Fruit fly (Drosophila melanogaster) whole organism, embryonic: ENCODE results near the gene hfp.

Experiments used
- Atf-2 ChIP-seq: fragments of 200-800 bp; sonication (Bioruptor generic); optimal IDR thresholded peaks from 2 replicates; lab custom pipeline; 2016; ENCODE audit warnings: missing biosample characterization, missing genetic modification characterization
- CG1024 ChIP-seq: fragments of 200-800 bp; sonication (Bioruptor generic); IDR thresholded peaks from 2 replicates; pipeline ENCODE4 v1.3.6; 2022; ENCODE audit warnings: missing biosample characterization, missing genetic modification characterization
- CG10565 ChIP-seq: fragments of 200-800 bp; sonication (Bioruptor generic); optimal IDR thresholded peaks from 3 replicates; lab custom pipeline; 2016; ENCODE audit warnings: missing biosample characterization, mild to moderate bottlenecking, missing genetic modification characterization
- CG11398 ChIP-seq: fragments of 200-800 bp; sonication (Bioruptor generic); optimal IDR thresholded peaks from 2 replicates; lab custom pipeline; 2016; ENCODE audit warnings: missing biosample characterization, missing genetic modification characterization
- CG11560 ChIP-seq: fragments of 200-800 bp; sonication (Bioruptor generic); IDR thresholded peaks from 3 replicates; pipeline ENCODE4 v1.3.6; 2022; ENCODE audit warnings: missing biosample characterization, missing genetic modification characterization
- CG12104 ChIP-seq: fragments of 200-800 bp; sonication (Bioruptor generic); optimal IDR thresholded peaks from 3 replicates; lab custom pipeline; 2016; ENCODE audit warnings: missing biosample characterization, missing genetic modification characterization
- CG12942 ChIP-seq: fragments of 200-800 bp; sonication (Bioruptor generic); optimal IDR thresholded peaks from 3 replicates; lab custom pipeline; 2016; ENCODE audit warnings: missing biosample characterization, missing genetic modification characterization
- CG13424 ChIP-seq: fragments of 200-800 bp; sonication (Bioruptor generic); optimal IDR thresholded peaks from 2 replicates; lab custom pipeline; 2019; ENCODE audit warnings: missing biosample characterization, mild to moderate bottlenecking, missing genetic modification characterization, moderate library complexity
- CG14860 ChIP-seq: fragments of 200-800 bp; sonication (Bioruptor generic); IDR thresholded peaks from 3 replicates; pipeline ENCODE4 v1.3.6; 2022; ENCODE audit warnings: missing biosample characterization, missing genetic modification characterization; ENCODE audit not compliant: partially characterized antibody
- CG1529 ChIP-seq: fragments of 200-800 bp; sonication (Bioruptor generic); optimal IDR thresholded peaks from 3 replicates; lab custom pipeline; 2018; ENCODE audit warnings: missing biosample characterization, missing genetic modification characterization
- CG18011 ChIP-seq: fragments of 200-800 bp; sonication (Bioruptor generic); optimal IDR thresholded peaks from 2 replicates; lab custom pipeline; 2017; ENCODE audit warnings: missing biosample characterization, missing genetic modification characterization, mild to moderate bottlenecking, moderate library complexity, missing genotype
- CG2199 ChIP-seq: fragments of 200-800 bp; sonication (Bioruptor generic); IDR thresholded peaks from 3 replicates; pipeline ENCODE4 v1.3.6; 2022; ENCODE audit warnings: missing biosample characterization, missing genetic modification characterization
- CG2678 ChIP-seq: fragments of 200-800 bp; sonication (Bioruptor generic); optimal IDR thresholded peaks from 3 replicates; lab custom pipeline; 2019; ENCODE audit warnings: missing biosample characterization, mild to moderate bottlenecking, missing genetic modification characterization, moderate library complexity
- CG3847 ChIP-seq: fragments of 200-800 bp; sonication (Bioruptor generic); IDR thresholded peaks from 2 replicates; pipeline ENCODE4 v1.3.6; 2022; ENCODE audit warnings: missing biosample characterization, missing genetic modification characterization
- CG5953 ChIP-seq: fragments of 200-800 bp; sonication (Bioruptor generic); IDR thresholded peaks from 2 replicates; pipeline ENCODE4 v1.3.6; 2022; ENCODE audit warnings: missing biosample characterization, missing genetic modification characterization
- CG6254 ChIP-seq: fragments of 200-800 bp; sonication (Bioruptor generic); optimal IDR thresholded peaks from 3 replicates; lab custom pipeline; 2017; ENCODE audit warnings: mild to moderate bottlenecking, missing biosample characterization, missing genetic modification reagents, missing genetic modification characterization
- CG6813 ChIP-seq: fragments of 200-800 bp; sonication (Bioruptor generic); optimal IDR thresholded peaks from 2 replicates; lab custom pipeline; 2017; ENCODE audit warnings: missing biosample characterization, missing genetic modification characterization, mild to moderate bottlenecking, moderate library complexity, missing genetic modification reagents
- CG7963 ChIP-seq: fragments of 200-800 bp; sonication (Bioruptor generic); IDR thresholded peaks from 3 replicates; pipeline ENCODE4 v1.3.6; 2022; ENCODE audit warnings: missing biosample characterization, missing genetic modification characterization; ENCODE audit not compliant: partially characterized antibody
- CG7987 ChIP-seq: fragments of 200-800 bp; sonication (Bioruptor generic); optimal IDR thresholded peaks from 2 replicates; lab custom pipeline; 2018; ENCODE audit warnings: missing biosample characterization, mild to moderate bottlenecking, missing genetic modification characterization, moderate library complexity
- CG8388 ChIP-seq: fragments of 200-800 bp; sonication (Bioruptor generic); optimal IDR thresholded peaks from 2 replicates; lab custom pipeline; 2019; ENCODE audit warnings: missing biosample characterization, mild to moderate bottlenecking, missing genetic modification characterization, moderate library complexity
- CG9215 ChIP-seq: fragments of 200-800 bp; sonication (Bioruptor generic); IDR thresholded peaks from 2 replicates; pipeline ENCODE4 v1.3.6; 2022; ENCODE audit warnings: missing biosample characterization, missing genetic modification characterization
- CG9797 ChIP-seq: fragments of 200-800 bp; sonication (Bioruptor generic); optimal IDR thresholded peaks from 3 replicates; lab custom pipeline; 2018; ENCODE audit warnings: missing biosample characterization, mild to moderate bottlenecking, missing genetic modification characterization
- CG9876 ChIP-seq: fragments of 200-800 bp; sonication (Bioruptor generic); optimal IDR thresholded peaks from 2 replicates; lab custom pipeline; 2016; ENCODE audit warnings: missing biosample characterization, missing genetic modification characterization
- Chrac-16 ChIP-seq: fragments of 200-800 bp; sonication (Bioruptor generic); optimal IDR thresholded peaks from 3 replicates; lab custom pipeline; 2016; ENCODE audit warnings: missing biosample characterization, missing genetic modification characterization
- CkIIα-i1 ChIP-seq: fragments of 200-800 bp; sonication (Bioruptor generic); IDR thresholded peaks from 2 replicates; pipeline ENCODE4 v1.3.6; 2022; ENCODE audit warnings: missing biosample characterization, missing genetic modification characterization
- GATAe ChIP-seq: fragments of 200-800 bp; sonication (Bioruptor generic); conservative IDR thresholded peaks from 2 replicates; pipeline ENCODE4 v1.3.6; 2022; ENCODE audit warnings: missing biosample characterization, missing genetic modification characterization
- Hsf ChIP-seq: fragments of 200-800 bp; sonication (Bioruptor generic); optimal IDR thresholded peaks from 3 replicates; lab custom pipeline; 2016; ENCODE audit warnings: missing biosample characterization, missing genetic modification characterization
- MTF-1 ChIP-seq: fragments of 200-800 bp; sonication (Bioruptor generic); optimal IDR thresholded peaks from 2 replicates; lab custom pipeline; 2018; ENCODE audit warnings: missing biosample characterization, mild to moderate bottlenecking, missing genetic modification characterization, borderline replicate concordance
- Mad ChIP-seq: fragments of 200-800 bp; sonication (Bioruptor generic); optimal IDR thresholded peaks from 2 replicates; lab custom pipeline; 2016; ENCODE audit warnings: missing biosample characterization, missing genetic modification characterization
- Myb ChIP-seq: fragments of 200-800 bp; sonication (Bioruptor generic); optimal IDR thresholded peaks from 2 replicates; lab custom pipeline; 2016; ENCODE audit warnings: missing biosample characterization, missing genetic modification characterization
- NFAT ChIP-seq: fragments of 200-800 bp; sonication (Bioruptor generic); IDR thresholded peaks from 2 replicates; pipeline ENCODE4 v1.3.6; 2022; ENCODE audit warnings: missing biosample characterization, missing genetic modification characterization
- NfI ChIP-seq: fragments of 200-800 bp; sonication (Bioruptor generic); optimal IDR thresholded peaks from 3 replicates; lab custom pipeline; 2018; ENCODE audit warnings: missing biosample characterization, mild to moderate bottlenecking, missing genetic modification characterization, moderate library complexity
- Oli ChIP-seq: fragments of 200-800 bp; sonication (Bioruptor generic); optimal IDR thresholded peaks from 2 replicates; lab custom pipeline; 2018; ENCODE audit warnings: missing biosample characterization, mild to moderate bottlenecking, missing genetic modification characterization, moderate library complexity
- Sry-β ChIP-seq: fragments of 200-800 bp; sonication (Bioruptor generic); optimal IDR thresholded peaks from 2 replicates; lab custom pipeline; 2018; ENCODE audit warnings: missing biosample characterization, mild to moderate bottlenecking, missing genetic modification characterization, moderate library complexity
- Trl ChIP-seq, 3 experiments: fragments of >200 bp in 2 of 3; fragments of 200-800 bp in 1 of 3; sonication (Bioruptor generic) in 1 of 3; optimal IDR thresholded peaks; 2 replicates in 1 of 3; 3 replicates in 2 of 3; lab custom pipeline; 2016 to 2017; ENCODE audit warnings: missing biosample characterization in 1 of 3, missing genetic modification characterization in 1 of 3
- ara ChIP-seq: fragments of 200-800 bp; sonication (Bioruptor generic); IDR thresholded peaks from 2 replicates; pipeline ENCODE4 v1.3.6; 2022; ENCODE audit warnings: missing biosample characterization, missing genetic modification characterization
- fd102C ChIP-seq: fragments of 200-800 bp; sonication (Bioruptor generic); optimal IDR thresholded peaks from 2 replicates; lab custom pipeline; 2018; ENCODE audit warnings: missing biosample characterization, mild to moderate bottlenecking, missing genetic modification characterization, moderate library complexity
- gce ChIP-seq: fragments of 200-800 bp; sonication (Bioruptor generic); IDR thresholded peaks from 3 replicates; pipeline ENCODE4 v1.3.6; 2022; ENCODE audit warnings: missing biosample characterization, missing genetic modification characterization
- gt ChIP-seq: fragments of 200-800 bp; sonication (Bioruptor generic); IDR thresholded peaks from 2 replicates; pipeline ENCODE4 v1.3.6; 2022; ENCODE audit warnings: missing biosample characterization, missing genetic modification characterization
- kay ChIP-seq: fragments of 200-800 bp; sonication (Bioruptor generic); optimal IDR thresholded peaks from 2 replicates; lab custom pipeline; 2016; ENCODE audit warnings: missing biosample characterization, missing genetic modification characterization
- lbe ChIP-seq: fragments of 200-800 bp; sonication (Bioruptor generic); optimal IDR thresholded peaks from 2 replicates; lab custom pipeline; 2016; ENCODE audit warnings: missing biosample characterization, mild to moderate bottlenecking, missing genetic modification characterization
- lilli ChIP-seq: fragments of 200-800 bp; sonication (Bioruptor generic); optimal IDR thresholded peaks from 3 replicates; lab custom pipeline; 2016; ENCODE audit warnings: missing biosample characterization, missing genetic modification characterization
- lov ChIP-seq, 2 experiments: fragments of 200-800 bp in 1 of 2; fragments of >200 bp in 1 of 2; sonication (Bioruptor generic) in 1 of 2; IDR thresholded peaks in 1 of 2; optimal IDR thresholded peaks in 1 of 2; 2 replicates in 1 of 2; 3 replicates in 1 of 2; pipeline versions ENCODE4 v1.3.6 to Lab custom; 2017 to 2022; ENCODE audit warnings: missing biosample characterization in 1 of 2, missing genetic modification characterization in 1 of 2
- row ChIP-seq: fragments of 200-800 bp; sonication (Bioruptor generic); IDR thresholded peaks from 3 replicates; pipeline ENCODE4 v1.3.6; 2022; ENCODE audit warnings: missing biosample characterization, missing genetic modification characterization
- stc ChIP-seq: fragments of 200-800 bp; sonication (Bioruptor generic); IDR thresholded peaks from 2 replicates; pipeline ENCODE4 v1.3.6; 2022; ENCODE audit warnings: missing biosample characterization, missing genetic modification characterization
- tap ChIP-seq: fragments of 200-800 bp; optimal IDR thresholded peaks from 3 replicates; lab custom pipeline; 2019; ENCODE audit warnings: missing biosample characterization, mild to moderate bottlenecking, missing genetic modification characterization, moderate library complexity
- tin ChIP-seq: fragments of 200-800 bp; sonication (Bioruptor generic); optimal IDR thresholded peaks from 3 replicates; lab custom pipeline; 2016; ENCODE audit warnings: missing biosample characterization, missing genetic modification characterization
- yki ChIP-seq: fragments of >200 bp; optimal IDR thresholded peaks from 3 replicates; lab custom pipeline; 2018

hfp gene

dm6 chr3L:1515820-1516540 lies 13.6 kb upstream of the hfp start (continued):
- TF ChIP-seq lov (optimal IDR thresholded peaks at IDR 0.05; lab: Kevin White, UChicago) = no peak
- TF ChIP-seq lov (GFP tag; IDR thresholded peaks at IDR 0.05; lab: Robert Waterston, UW) = no peak
- TF ChIP-seq CG8388 (GFP tag; lab: Kevin White, UChicago) = peak; percentile 79
- no peak for TF ChIP-seq gt (GFP tag; lab: Robert Waterston, UW)
- no peak for TF ChIP-seq kay (GFP tag; lab: Kevin White, UChicago)
- peak; percentile 78 for TF ChIP-seq tin (GFP tag; lab: Kevin White, UChicago)
- no peak for TF ChIP-seq fd102C (GFP tag; lab: Kevin White, UChicago)
- peak; percentile 23 for TF ChIP-seq CG12104 (GFP tag; lab: Kevin White, UChicago)
- TF ChIP-seq CG7987 = no peak
- TF ChIP-seq tap (tag; lab: Kevin White, UChicago) = peak; percentile 68
- peak; percentile 82 for TF ChIP-seq Oli (tag; lab: Kevin White, UChicago)
- TF ChIP-seq Mad (GFP tag; lab: Kevin White, UChicago) = peak; percentile 43
- peak; percentile 68; the same call in 1 of the 2 replicates for TF ChIP-seq stc
- TF ChIP-seq MTF-1 = no peak
- peak; percentile 37; the same call in 1 of the 2 replicates for TF ChIP-seq CG9215 (GFP tag; lab: Robert Waterston, UW)
- TF ChIP-seq CG11398 (GFP tag; lab: Kevin White, UChicago) = peak; percentile 76
- no peak for TF ChIP-seq Myb
- TF ChIP-seq CG11560 (tag; lab: Robert Waterston, UW) = no peak
- TF ChIP-seq CG6813 (GFP tag; lab: Kevin White, UChicago) = peak; percentile 69
- no peak for TF ChIP-seq lbe
- no peak for TF ChIP-seq yki (lab: Kevin White, UChicago)
- peak; percentile 51; the same call in 1 of the 2 replicates for TF ChIP-seq CG5953 (GFP tag; lab: Robert Waterston, UW)
- TF ChIP-seq CG9797 (GFP tag; lab: Kevin White, UChicago) = peak; percentile 8
- peak; percentile 79 for TF ChIP-seq lilli (GFP tag; lab: Kevin White, UChicago)
- no peak for TF ChIP-seq CG18011
- peak; percentile 18 to 37 for TF ChIP-seq Trl (optimal IDR thresholded peaks at IDR 0.05; lab: Kevin White, UChicago)
- peak; percentile 61 for TF ChIP-seq Trl (GFP tag; optimal IDR thresholded peaks at IDR 0.05; lab: Kevin White, UChicago)
- TF ChIP-seq gce (GFP tag; lab: Robert Waterston, UW) = no peak
- peak; percentile 11; the same call in 1 of the 2 replicates for TF ChIP-seq CG3847 (GFP tag; lab: Robert Waterston, UW)
- peak; percentile 73 for TF ChIP-seq Hsf (GFP tag; lab: Kevin White, UChicago)
- peak; percentile 72 for TF ChIP-seq ara
- peak; percentile 55 for TF ChIP-seq CG9876 (GFP tag; lab: Kevin White, UChicago)
- no peak for TF ChIP-seq CG7963 (GFP tag; lab: Robert Waterston, UW)
- peak; percentile 76; the same call in 2 of the 3 replicates for TF ChIP-seq CG2199 (GFP tag; lab: Robert Waterston, UW)
- TF ChIP-seq CG6254 (GFP tag; lab: Kevin White, UChicago) = peak; percentile 70
- peak; percentile 78 for TF ChIP-seq CG1529
- no peak for TF ChIP-seq CG14860
- TF ChIP-seq NFAT (GFP tag; lab: Robert Waterston, UW) = 0 out of 2 replicates have a peak, but pooled peaks have one; percentile 8
- TF ChIP-seq CG10565 (GFP tag; lab: Kevin White, UChicago) = no peak
- no peak for TF ChIP-seq CkIIα-i1 (GFP tag; lab: Robert Waterston, UW)
- TF ChIP-seq CG2678 (tag; lab: Kevin White, UChicago) = peak; percentile 83
- TF ChIP-seq CG12942 = peak; percentile 62
- TF ChIP-seq Sry-β (GFP tag; lab: Kevin White, UChicago) = no peak
- TF ChIP-seq CG13424 (tag; lab: Kevin White, UChicago) = peak; percentile 76
- TF ChIP-seq CG1024 (GFP tag; lab: Robert Waterston, UW) = 0 out of 2 replicates have a peak, but pooled peaks have one; percentile 22
- peak; percentile 76 for TF ChIP-seq Chrac-16 (GFP tag; lab: Kevin White, UChicago)
- peak; percentile 74 for TF ChIP-seq Atf-2
- peak; percentile 78 for TF ChIP-seq row (GFP tag; lab: Robert Waterston, UW)
- peak; percentile 68 for TF ChIP-seq NfI (GFP tag; lab: Kevin White, UChicago)
- no peak for TF ChIP-seq GATAe (GFP tag; lab: Robert Waterston, UW)
